Fruit fly (Drosophila melanogaster): ENCODE data around the gene Jwa.

Jwa gene

DNA sequence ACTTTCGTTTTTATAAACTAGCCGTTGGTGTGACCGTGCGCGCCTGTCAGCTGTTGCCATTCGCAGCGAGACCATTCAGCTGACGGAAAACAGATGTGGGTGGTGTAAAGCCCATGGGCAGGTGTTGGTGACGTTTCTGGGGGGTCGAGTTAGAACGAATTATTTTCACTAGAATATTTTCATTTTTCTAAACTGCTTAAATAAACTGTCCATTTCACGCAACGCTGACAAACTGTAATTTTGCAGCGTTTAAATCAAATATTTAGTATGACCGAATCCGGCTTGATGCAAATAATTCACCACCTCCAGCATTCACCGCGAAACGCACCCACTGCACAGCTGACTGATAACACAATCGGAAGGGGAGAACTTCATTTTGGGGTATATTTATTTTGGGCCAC, 10.1 kb downstream of the Jwa start, which contains the start of the genes CG10383 and CG10338 (continued):
- TF ChIP-seq cato (GFP tag; optimal IDR thresholded peaks at IDR 0.05; ENCODE audit: borderline replicate concordance) (peak; percentile 69), CG15073 (GFP tag; optimal IDR thresholded peaks at IDR 0.05) (no peak), CG6683 (GFP tag; optimal IDR thresholded peaks at IDR 0.05) (peak; percentile 41), sqz (GFP tag; optimal IDR thresholded peaks at IDR 0.05) (no peak), CG11093 (GFP tag; IDR thresholded peaks at IDR 0.05) (peak; percentile 76; the same call in 1 of the 3 replicates), slbo (GFP tag; IDR thresholded peaks at IDR 0.05) (peak; percentile 95), Pdp1 (GFP tag; optimal IDR thresholded peaks at IDR 0.05) (peak; percentile 86 to 89), H15 (GFP tag; IDR thresholded peaks at IDR 0.05) (peak; percentile 91), Lpt (GFP tag; optimal IDR thresholded peaks at IDR 0.05) (no peak), nmo (GFP tag; optimal IDR thresholded peaks at IDR 0.05) (peak; percentile 87), Dp (GFP tag; optimal IDR thresholded peaks at IDR 0.05) (peak; percentile 57), CG4617 (GFP tag; optimal IDR thresholded peaks at IDR 0.05; ENCODE audit: borderline replicate concordance) (peak; percentile 87), CG32767 (GFP tag; IDR thresholded peaks at IDR 0.05) (peak; percentile 75; the same call in 1 of the 2 replicates), grn (GFP tag; optimal IDR thresholded peaks at IDR 0.05) (peak; percentile 22), CHES-1-like (GFP tag; optimal IDR thresholded peaks at IDR 0.05) (peak; percentile 93), BEAF-32 (GFP tag; optimal IDR thresholded peaks at IDR 0.05) (peak; percentile 49), Sry-δ (GFP tag; optimal IDR thresholded peaks at IDR 0.05) (peak; percentile 68), CG10543 (GFP tag; optimal IDR thresholded peaks at IDR 0.05) (peak; percentile 76), chif (GFP tag; optimal IDR thresholded peaks at IDR 0.05) (peak; percentile 78 to 88), CG8359 (GFP tag; optimal IDR thresholded peaks at IDR 0.05; ENCODE audit: borderline replicate concordance) (no peak), CG1603 (tag; optimal IDR thresholded peaks at IDR 0.05) (peak; percentile 93), CG14710 (tag; optimal IDR thresholded peaks at IDR 0.05) (peak; percentile 79), CG11398 (GFP tag; optimal IDR thresholded peaks at IDR 0.05) (peak; percentile 77), lilli (GFP tag; optimal IDR thresholded peaks at IDR 0.05) (peak; percentile 95), h (optimal IDR thresholded peaks at IDR 0.05) (no peak), CG17385 (GFP tag; optimal IDR thresholded peaks at IDR 0.05) (peak; percentile 82), CG10654 (GFP tag; optimal IDR thresholded peaks at IDR 0.05) (peak; percentile 71), Hmr (GFP tag; optimal IDR thresholded peaks at IDR 0.05) (peak; percentile 90), CG11560 (tag; IDR thresholded peaks at IDR 0.05) (peak; percentile 66; the same call in 2 of the 3 replicates), NfI (GFP tag; optimal IDR thresholded peaks at IDR 0.05) (peak; percentile 85), GATAe (GFP tag; conservative IDR thresholded peaks at IDR 0.05) (peak; percentile 83), CG3163 (GFP tag; optimal IDR thresholded peaks at IDR 0.05) (peak; percentile 65), Adf1 (GFP tag; IDR thresholded peaks at IDR 0.05) (peak; percentile 56), CG15011 (GFP tag; optimal IDR thresholded peaks at IDR 0.05) (peak; percentile 43), ham (GFP tag; IDR thresholded peaks at IDR 0.05) (peak; percentile 29; the same call in 1 of the 2 replicates), crc (GFP tag; optimal IDR thresholded peaks at IDR 0.05) (peak; percentile 84), zen (tag; optimal IDR thresholded peaks at IDR 0.05) (peak; percentile 50), peb (GFP tag; IDR thresholded peaks at IDR 0.05) (peak; percentile 77), Dfd (GFP tag; optimal IDR thresholded peaks at IDR 0.05) (no peak), org-1 (GFP tag; optimal IDR thresholded peaks at IDR 0.05) (peak; percentile 57), Chrac-16 (GFP tag; optimal IDR thresholded peaks at IDR 0.05) (peak; percentile 90), twi (tag; optimal IDR thresholded peaks at IDR 0.05) (peak; percentile 70), CG3838 (GFP tag; optimal IDR thresholded peaks at IDR 0.05) (peak; percentile 65), sc (optimal IDR thresholded peaks at IDR 0.05) (no peak), sc (GFP tag; optimal IDR thresholded peaks at IDR 0.05) (peak; percentile 33), PHDP (tag; optimal IDR thresholded peaks at IDR 0.05) (peak; percentile 82), phol (tag; optimal IDR thresholded peaks at IDR 0.05) (peak; percentile 83), Kr (GFP tag; optimal IDR thresholded peaks at IDR 0.05) (no peak), usp (GFP tag; optimal IDR thresholded peaks at IDR 0.05) (no peak), gem (tag; optimal IDR thresholded peaks at IDR 0.05) (peak; percentile 87), CG30431 (GFP tag; optimal IDR thresholded peaks at IDR 0.05) (peak; percentile 72)

Data from whole organism, embryonic.